Fruit fly (Drosophila melanogaster): ENCODE data around the gene CG16711.

CG16711 gene

dm6 chr3L:9693552-9694133 lies 10.5 kb upstream of the CG16711 start (continued):
- TF ChIP-seq fu2 (GFP tag; optimal IDR thresholded peaks at IDR 0.05) (no peak), wor (GFP tag; IDR thresholded peaks at IDR 0.05) (peak; percentile 37; the same call in 1 of the 2 replicates), lmd (GFP tag; IDR thresholded peaks at IDR 0.05) (0 out of 2 replicates have a peak, but pooled peaks have one; percentile 25), unpg (GFP tag; optimal IDR thresholded peaks at IDR 0.05) (peak; percentile 36), Med (GFP tag) (peak; percentile 60), ttk (GFP tag; IDR thresholded peaks at IDR 0.05) (0 out of 2 replicates have a peak, but pooled peaks have one; percentile 21), BEAF-32 (GFP tag; optimal IDR thresholded peaks at IDR 0.05) (no peak), CG32772 (GFP tag; IDR thresholded peaks at IDR 0.05) (no peak), Atf3 (GFP tag; optimal IDR thresholded peaks at IDR 0.05) (no peak), Hr78 (GFP tag; optimal IDR thresholded peaks at IDR 0.05) (no peak), vvl (GFP tag; IDR thresholded peaks at IDR 0.05) (peak; percentile 24; the same call in 1 of the 2 replicates), CG34376 (GFP tag; optimal IDR thresholded peaks at IDR 0.05) (no peak), CG8924 (tag; optimal IDR thresholded peaks at IDR 0.05) (no peak), Ravus (GFP tag; IDR thresholded peaks at IDR 0.05) (no peak), CG8478 (optimal IDR thresholded peaks at IDR 0.05) (peak; percentile 76), ssp (GFP tag; IDR thresholded peaks at IDR 0.05) (0 out of 2 replicates have a peak, but pooled peaks have one; percentile 20), CG4854 (GFP tag; optimal IDR thresholded peaks at IDR 0.05) (no peak), CG9817 (tag; optimal IDR thresholded peaks at IDR 0.05) (no peak), Mes4 (GFP tag; optimal IDR thresholded peaks at IDR 0.05) (no peak), peb (GFP tag; IDR thresholded peaks at IDR 0.05) (0 out of 2 replicates have a peak, but pooled peaks have one; percentile 26), CG4282 (GFP tag; optimal IDR thresholded peaks at IDR 0.05) (no peak), Atf6 (GFP tag; IDR thresholded peaks at IDR 0.05) (no peak), Adf1 (GFP tag; IDR thresholded peaks at IDR 0.05) (peak; percentile 6; the same call in 1 of the 2 replicates), tll (GFP tag; optimal IDR thresholded peaks at IDR 0.05) (no peak), Ptx1 (GFP tag; IDR thresholded peaks at IDR 0.05) (peak; percentile 44), bsh (GFP tag; optimal IDR thresholded peaks at IDR 0.05) (peak in 1 of 2 experiments; percentile 31), Nf-YC (tag; optimal IDR thresholded peaks at IDR 0.05) (no peak), Optix (GFP tag; IDR thresholded peaks at IDR 0.05) (no peak), wdn (GFP tag; IDR thresholded peaks at IDR 0.05) (0 out of 2 replicates have a peak, but pooled peaks have one; percentile 35), BtbVII (GFP tag; optimal IDR thresholded peaks at IDR 0.05) (no peak), zfh1 (GFP tag; IDR thresholded peaks at IDR 0.05) (0 out of 3 replicates have a peak, but pooled peaks have one; percentile 50), pan (optimal IDR thresholded peaks at IDR 0.05) (no peak), pan (GFP tag; optimal IDR thresholded peaks at IDR 0.05 in 1 of 2, IDR thresholded peaks at IDR 0.05 in 1 of 2) (peak in 1 of 2 experiments; percentile 51), Hmr (GFP tag; optimal IDR thresholded peaks at IDR 0.05) (peak; percentile 19), en (GFP tag; optimal IDR thresholded peaks at IDR 0.05) (no peak), nom (GFP tag; optimal IDR thresholded peaks at IDR 0.05) (no peak), NC2β (GFP tag; optimal IDR thresholded peaks at IDR 0.05) (no peak), MBD-R2 (GFP tag; IDR thresholded peaks at IDR 0.05) (no peak), CG17912 (GFP tag; optimal IDR thresholded peaks at IDR 0.05) (no peak), CG32767 (GFP tag; IDR thresholded peaks at IDR 0.05) (0 out of 2 replicates have a peak, but pooled peaks have one; percentile 16), sqz (GFP tag; optimal IDR thresholded peaks at IDR 0.05) (no peak), Dbx (GFP tag; IDR thresholded peaks at IDR 0.05) (0 out of 3 replicates have a peak, but pooled peaks have one; percentile 6), Abd-B (GFP tag; optimal IDR thresholded peaks at IDR 0.05) (no peak), CG32532 (GFP tag; IDR thresholded peaks at IDR 0.05) (peak; percentile 60; the same call in 1 of the 2 replicates), lola (GFP tag; optimal IDR thresholded peaks at IDR 0.05) (no peak), CG18619 (GFP tag; optimal IDR thresholded peaks at IDR 0.05) (no peak), Taf1 (GFP tag; IDR thresholded peaks at IDR 0.05) (0 out of 2 replicates have a peak, but pooled peaks have one; percentile 35), CG6254 (GFP tag; optimal IDR thresholded peaks at IDR 0.05) (peak; percentile 31), CG11695 (GFP tag; IDR thresholded peaks at IDR 0.05) (peak; percentile 63; the same call in 2 of the 3 replicates), bowl (GFP tag; IDR thresholded peaks at IDR 0.05) (no peak)

Measured in whole organism, embryonic.